Fruit fly (Drosophila melanogaster): ENCODE measurements around the gene trol.

Gene trol

DNA sequence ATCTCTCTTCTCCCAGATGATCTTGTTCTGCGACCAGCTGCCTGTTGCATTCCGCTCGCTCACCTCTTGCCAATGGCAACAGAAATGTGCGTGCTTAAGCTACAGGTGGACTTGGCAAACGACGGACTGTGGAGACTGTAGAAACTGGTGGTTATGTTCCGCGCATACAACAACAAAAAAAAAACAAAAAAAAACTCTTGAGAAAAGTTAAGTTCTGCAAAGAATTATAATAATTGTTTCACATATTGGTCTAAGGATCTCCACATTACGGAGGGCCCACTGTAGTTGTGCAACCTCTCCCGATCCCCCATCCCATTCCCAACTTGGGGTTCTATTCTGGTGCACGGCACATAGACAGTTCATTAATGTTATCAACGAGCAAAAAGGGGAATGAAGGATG lies 76.7 kb downstream of the trol start (continued):
- TF ChIP-seq prd (optimal IDR thresholded peaks at IDR 0.05) (no peak), prd (GFP tag; IDR thresholded peaks at IDR 0.05) (peak; percentile 90), CG17186 (GFP tag; optimal IDR thresholded peaks at IDR 0.05) (peak; percentile 15), jumu (GFP tag; optimal IDR thresholded peaks at IDR 0.05) (peak; percentile 79), lov (optimal IDR thresholded peaks at IDR 0.05) (no peak), lov (GFP tag; IDR thresholded peaks at IDR 0.05) (peak; percentile 86), Meics (GFP tag; optimal IDR thresholded peaks at IDR 0.05) (peak; percentile 21), CG1529 (GFP tag; optimal IDR thresholded peaks at IDR 0.05) (peak; percentile 61), en (GFP tag; optimal IDR thresholded peaks at IDR 0.05) (peak; percentile 57), hkb (optimal IDR thresholded peaks at IDR 0.05) (no peak), hkb (GFP tag; IDR thresholded peaks at IDR 0.05) (peak; percentile 80), CG2875 (GFP tag; optimal IDR thresholded peaks at IDR 0.05) (peak; percentile 51), CG4424 (GFP tag; optimal IDR thresholded peaks at IDR 0.05) (peak; percentile 82), CG7556 (GFP tag; optimal IDR thresholded peaks at IDR 0.05) (peak; percentile 53), Camta (GFP tag; optimal IDR thresholded peaks at IDR 0.05) (peak; percentile 43), CoRest (tag; optimal IDR thresholded peaks at IDR 0.05) (peak; percentile 72), CG9932 (GFP tag; IDR thresholded peaks at IDR 0.05) (peak; percentile 33; the same call in 1 of the 2 replicates), CG18764 (GFP tag; optimal IDR thresholded peaks at IDR 0.05) (peak; percentile 51), CG33557 (GFP tag; optimal IDR thresholded peaks at IDR 0.05) (peak; percentile 82), chm (GFP tag; IDR thresholded peaks at IDR 0.05) (peak; percentile 76), Dip3 (GFP tag; optimal IDR thresholded peaks at IDR 0.05) (peak; percentile 2), CG12659 (GFP tag; optimal IDR thresholded peaks at IDR 0.05) (peak; percentile 36), CG18599 (GFP tag; optimal IDR thresholded peaks at IDR 0.05) (peak; percentile 39), CG17612 (GFP tag; IDR thresholded peaks at IDR 0.05) (peak; percentile 23; the same call in 1 of the 2 replicates), cato (GFP tag; optimal IDR thresholded peaks at IDR 0.05; ENCODE audit: borderline replicate concordance) (peak; percentile 16), chif (GFP tag; optimal IDR thresholded peaks at IDR 0.05) (peak; percentile 52 to 86), CG17359 (tag; optimal IDR thresholded peaks at IDR 0.05) (peak; percentile 72), CG13123 (GFP tag; optimal IDR thresholded peaks at IDR 0.05) (peak; percentile 34), grau (tag; optimal IDR thresholded peaks at IDR 0.05) (peak; percentile 94), B-H1 (GFP tag; IDR thresholded peaks at IDR 0.05) (peak; percentile 38; the same call in 2 of the 3 replicates), CG32767 (GFP tag; IDR thresholded peaks at IDR 0.05) (peak; percentile 52; the same call in 1 of the 2 replicates), HmgD (GFP tag; optimal IDR thresholded peaks at IDR 0.05) (no peak), CG8765 (GFP tag; IDR thresholded peaks at IDR 0.05) (peak; percentile 81), ash1 (GFP tag; optimal IDR thresholded peaks at IDR 0.05) (no peak), hb (GFP tag; IDR thresholded peaks at IDR 0.05; ENCODE audit: partially characterized antibody) (no peak), Atf3 (GFP tag; optimal IDR thresholded peaks at IDR 0.05) (peak; percentile 68), Drgx (GFP tag; IDR thresholded peaks at IDR 0.05) (peak; percentile 92), eve (GFP tag; optimal IDR thresholded peaks at IDR 0.05) (peak in 1 of 2 experiments; percentile 81), CG11456 (GFP tag; IDR thresholded peaks at IDR 0.05) (peak; percentile 52; the same call in 1 of the 3 replicates), sob (GFP tag; IDR thresholded peaks at IDR 0.05) (peak; percentile 63; the same call in 1 of the 2 replicates), pan (optimal IDR thresholded peaks at IDR 0.05) (no peak), pan (GFP tag; optimal IDR thresholded peaks at IDR 0.05 in 1 of 2, IDR thresholded peaks at IDR 0.05 in 1 of 2) (peak in 1 of 2 experiments; percentile 62), sim (GFP tag; IDR thresholded peaks at IDR 0.05) (0 out of 2 replicates have a peak, but pooled peaks have one; percentile 65), CG32772 (GFP tag; IDR thresholded peaks at IDR 0.05) (peak; percentile 82), gcm (GFP tag; optimal IDR thresholded peaks at IDR 0.05) (peak; percentile 51), CG3847 (GFP tag; IDR thresholded peaks at IDR 0.05) (peak; percentile 41; the same call in 1 of the 2 replicates), Dfd (GFP tag; optimal IDR thresholded peaks at IDR 0.05) (no peak), emc (GFP tag; optimal IDR thresholded peaks at IDR 0.05) (no peak), CG3838 (GFP tag; optimal IDR thresholded peaks at IDR 0.05) (peak; percentile 29), CG3726 (GFP tag; IDR thresholded peaks at IDR 0.05) (peak; percentile 65; the same call in 1 of the 3 replicates), CG7271 (tag; optimal IDR thresholded peaks at IDR 0.05) (peak; percentile 29), Sox102F (GFP tag; optimal IDR thresholded peaks at IDR 0.05) (peak; percentile 77)
